Fruit fly (Drosophila melanogaster) whole organism, pupa: Measurements from ENCODE around the gene CG46457.
A peak's percentile ranks its signal among the peaks of the same experiment; 100 is the strongest.

Experiments
- CG10348 ChIP-seq: fragments of 200-800 bp; sonication (Bioruptor generic); IDR thresholded peaks from 2 replicates; pipeline ENCODE4 v1.3.6; 2022; ENCODE audit warnings: missing biosample characterization, missing genetic modification characterization
- CG12605 ChIP-seq: fragments of 200-800 bp; sonication (Bioruptor generic); IDR thresholded peaks from 2 replicates; pipeline ENCODE4 v1.3.6; 2022; ENCODE audit warnings: missing biosample characterization, missing genetic modification characterization
- CG13204 ChIP-seq: fragments of 200-800 bp; sonication (Bioruptor generic); optimal IDR thresholded peaks from 2 replicates; lab custom pipeline; 2018; ENCODE audit warnings: missing biosample characterization, mild to moderate bottlenecking, missing genetic modification characterization, moderate library complexity
- CG14655 ChIP-seq: fragments of 200-800 bp; sonication (Bioruptor generic); optimal IDR thresholded peaks from 3 replicates; lab custom pipeline; 2017; ENCODE audit warnings: mild to moderate bottlenecking, missing biosample characterization, missing genetic modification reagents, missing genetic modification characterization
- CG15710 ChIP-seq: fragments of 200-800 bp; sonication (Bioruptor generic); optimal IDR thresholded peaks from 2 replicates; lab custom pipeline; 2018; ENCODE audit warnings: missing biosample characterization, mild to moderate bottlenecking, missing genetic modification characterization, moderate library complexity
- CG17806 ChIP-seq: fragments of 200-800 bp; sonication (Bioruptor generic); optimal IDR thresholded peaks from 2 replicates; lab custom pipeline; 2018; ENCODE audit warnings: missing biosample characterization, mild to moderate bottlenecking, missing genetic modification characterization, moderate library complexity
- CG32121 ChIP-seq: fragments of 200-800 bp; sonication (Bioruptor generic); IDR thresholded peaks from 2 replicates; pipeline ENCODE4 v1.3.6; 2022; ENCODE audit warnings: missing biosample characterization, missing genetic modification characterization
- CG34367 ChIP-seq: fragments of 200-800 bp; sonication (Bioruptor generic); optimal IDR thresholded peaks from 2 replicates; lab custom pipeline; 2018; ENCODE audit warnings: missing biosample characterization, mild to moderate bottlenecking, missing genetic modification characterization
- CG4496 ChIP-seq: fragments of 200-800 bp; sonication (Bioruptor generic); IDR thresholded peaks from 3 replicates; pipeline ENCODE4 v1.3.6; 2022; ENCODE audit warnings: missing biosample characterization, missing genetic modification characterization
- CG8159 ChIP-seq: fragments of 200-800 bp; sonication (Bioruptor generic); optimal IDR thresholded peaks from 3 replicates; lab custom pipeline; 2018; ENCODE audit warnings: missing biosample characterization, mild to moderate bottlenecking, missing genetic modification characterization, moderate library complexity
- CG8301 ChIP-seq: fragments of 200-800 bp; sonication (Bioruptor generic); optimal IDR thresholded peaks from 2 replicates; lab custom pipeline; 2018; ENCODE audit warnings: missing biosample characterization, mild to moderate bottlenecking, missing genetic modification characterization
- CG9948 ChIP-seq: fragments of 200-800 bp; sonication (Bioruptor generic); optimal IDR thresholded peaks from 2 replicates; lab custom pipeline; 2018; ENCODE audit warnings: missing biosample characterization, mild to moderate bottlenecking, missing genetic modification characterization, moderate library complexity
- D1 ChIP-seq: fragments of 200-800 bp; sonication (Bioruptor generic); optimal IDR thresholded peaks from 2 replicates; lab custom pipeline; 2018; ENCODE audit warnings: missing biosample characterization, mild to moderate bottlenecking, missing genetic modification characterization, moderate library complexity
- EcR ChIP-seq: fragments of 200-800 bp; sonication (Bioruptor generic); optimal IDR thresholded peaks from 3 replicates; lab custom pipeline; 2019; ENCODE audit warnings: missing biosample characterization, missing genetic modification characterization, mild to moderate bottlenecking, moderate library complexity, missing genetic modification reagents
- Ets98B ChIP-seq: fragments of 200-800 bp; sonication (Bioruptor generic); IDR thresholded peaks from 2 replicates; pipeline ENCODE4 v1.3.6; 2022; ENCODE audit warnings: missing biosample characterization, missing genetic modification characterization
- Pif1A ChIP-seq: fragments of 200-800 bp; sonication (Bioruptor generic); optimal IDR thresholded peaks from 3 replicates; lab custom pipeline; 2016; ENCODE audit warnings: missing biosample characterization, missing genetic modification characterization
- Pif1B ChIP-seq: fragments of 200-800 bp; sonication (Bioruptor generic); optimal IDR thresholded peaks from 3 replicates; lab custom pipeline; 2016; ENCODE audit warnings: missing biosample characterization, missing genetic modification characterization
- Snoo ChIP-seq: fragments of 200-800 bp; sonication (Bioruptor generic); optimal IDR thresholded peaks from 3 replicates; lab custom pipeline; 2017; ENCODE audit warnings: missing biosample characterization, mild to moderate bottlenecking, missing genetic modification characterization, inconsistent platforms
- fd96Ca ChIP-seq: fragments of 200-800 bp; sonication (Bioruptor generic); IDR thresholded peaks from 3 replicates; pipeline ENCODE4 v1.3.6; 2022; ENCODE audit warnings: missing biosample characterization, missing genetic modification characterization
- gl ChIP-seq: fragments of 200-800 bp; sonication (Bioruptor generic); optimal IDR thresholded peaks from 2 replicates; lab custom pipeline; 2018; ENCODE audit warnings: missing biosample characterization, mild to moderate bottlenecking, missing genetic modification characterization
- rn ChIP-seq: fragments of 200-800 bp; sonication (Bioruptor generic); IDR thresholded peaks from 2 replicates; pipeline ENCODE4 v1.3.6; 2022; ENCODE audit warnings: missing biosample characterization, missing genetic modification characterization

The CG46457 gene

dm6 chr3R:13524672-13525071 lies 4.5 kb downstream of the CG46457 start:
- TF ChIP-seq CG32121 (GFP tag; lab: Robert Waterston, UW) (peak; percentile 51; the same call in 1 of the 2 replicates), CG17806 (tag; lab: Kevin White, UChicago) (no peak), CG13204 (GFP tag; lab: Kevin White, UChicago) (peak; percentile 48), CG10348 (GFP tag; lab: Robert Waterston, UW) (no peak), CG12605 (GFP tag; lab: Robert Waterston, UW) (peak; percentile 87), fd96Ca (0 out of 3 replicates have a peak, but pooled peaks have one; percentile 17), CG9948 (tag; lab: Kevin White, UChicago) (peak; percentile 1), Pif1A (GFP tag; lab: Kevin White, UChicago) (peak; percentile 80), CG14655 (GFP tag; lab: Kevin White, UChicago) (peak; percentile 37), D1 (no peak), CG8301 (peak; percentile 3), CG34367 (tag; lab: Kevin White, UChicago) (peak; percentile 21), CG4496 (peak; percentile 62; the same call in 1 of the 3 replicates), gl (tag; lab: Kevin White, UChicago) (peak; percentile 21), Snoo (tag; lab: Kevin White, UChicago) (peak; percentile 31), rn (GFP tag; lab: Robert Waterston, UW) (peak; percentile 48; the same call in 1 of the 2 replicates), Ets98B (peak; percentile 75), Pif1B (GFP tag; lab: Kevin White, UChicago) (peak; percentile 74), EcR (GFP tag; lab: Kevin White, UChicago) (no peak), CG15710 (tag; lab: Kevin White, UChicago) (peak; percentile 47), CG8159 (tag; lab: Kevin White, UChicago) (peak; percentile 31)

dm6 chr3R:13523435-13523834 lies 5.7 kb downstream of the CG46457 start, which contains the start of gene CG12538:
TSS of gene CG12538 (minus strand) at chr3R:13523535.
- TF ChIP-seq fd96Ca = no peak
- TF ChIP-seq CG8301 = no peak
- no peak for TF ChIP-seq CG9948 (tag; lab: Kevin White, UChicago)
- no peak for TF ChIP-seq CG15710 (tag; lab: Kevin White, UChicago)
- no peak for TF ChIP-seq D1
- no peak for TF ChIP-seq rn (GFP tag; lab: Robert Waterston, UW)
- no peak for TF ChIP-seq CG10348 (GFP tag; lab: Robert Waterston, UW)
- TF ChIP-seq Snoo (tag; lab: Kevin White, UChicago) = no peak
- no peak for TF ChIP-seq CG12605 (GFP tag; lab: Robert Waterston, UW)
- TF ChIP-seq Pif1B (GFP tag; lab: Kevin White, UChicago) = no peak
- TF ChIP-seq CG17806 (tag; lab: Kevin White, UChicago) = no peak
- TF ChIP-seq Ets98B = no peak
- no peak for TF ChIP-seq EcR (GFP tag; lab: Kevin White, UChicago)
- TF ChIP-seq CG14655 (GFP tag; lab: Kevin White, UChicago) = no peak
- TF ChIP-seq CG13204 (GFP tag; lab: Kevin White, UChicago) = no peak

DNA sequence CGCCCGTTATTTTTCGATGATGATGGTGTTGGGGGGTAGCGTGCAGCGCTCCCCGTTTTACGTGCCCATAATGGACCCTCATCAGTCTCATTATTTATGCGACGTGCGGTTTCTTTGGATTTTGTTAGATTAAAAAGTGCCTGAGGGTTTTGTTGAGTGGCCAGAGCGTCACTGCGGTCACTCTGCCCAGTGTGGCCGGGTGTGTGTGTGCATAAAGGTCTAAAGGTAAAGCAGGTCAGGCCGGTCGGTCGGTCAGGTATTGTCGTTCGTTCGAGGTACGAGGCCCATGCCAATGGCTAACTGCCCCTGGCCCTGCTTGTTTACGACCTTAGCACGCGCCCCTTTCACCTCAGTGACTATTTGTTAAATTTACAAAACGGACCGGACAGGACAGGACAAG lies 19.3 kb downstream of the CG46457 start:
- TF ChIP-seq CG17806 (tag; lab: Kevin White, UChicago) = no peak
- no peak for TF ChIP-seq Pif1A (GFP tag; lab: Kevin White, UChicago)
- no peak for TF ChIP-seq CG10348 (GFP tag; lab: Robert Waterston, UW)
- TF ChIP-seq rn (GFP tag; lab: Robert Waterston, UW) = no peak
- no peak for TF ChIP-seq CG8301
- TF ChIP-seq CG8159 (tag; lab: Kevin White, UChicago) = no peak
- no peak for TF ChIP-seq CG32121 (GFP tag; lab: Robert Waterston, UW)
- TF ChIP-seq CG13204 (GFP tag; lab: Kevin White, UChicago) = no peak
- no peak for TF ChIP-seq gl (tag; lab: Kevin White, UChicago)

dm6 chr3R:13482283-13482682 lies 46.9 kb downstream of the CG46457 start:
- TF ChIP-seq fd96Ca = no peak
- no peak for TF ChIP-seq CG15710 (tag; lab: Kevin White, UChicago)
